Fruit fly (Drosophila melanogaster) whole organism, embryonic: ENCODE results near the gene Uev1A.
A peak's percentile ranks its signal among the peaks of the same experiment; 100 is the strongest.

Experiments
- Abd-B ChIP-seq: fragments of 200-800 bp; sonication (Bioruptor generic); optimal IDR thresholded peaks from 2 replicates; lab custom pipeline; 2018; ENCODE audit warnings: missing biosample characterization, mild to moderate bottlenecking, missing genetic modification characterization, moderate library complexity
- CG10209 ChIP-seq: fragments of 200-800 bp; sonication (Bioruptor generic); optimal IDR thresholded peaks from 3 replicates; lab custom pipeline; 2017; ENCODE audit warnings: missing biosample characterization, mild to moderate bottlenecking, missing genetic modification characterization, missing genetic modification reagents
- CG10366 ChIP-seq: fragments of 200-800 bp; sonication (Bioruptor generic); IDR thresholded peaks from 2 replicates; pipeline ENCODE4 v1.3.6; 2022; ENCODE audit warnings: missing biosample characterization, missing genetic modification characterization
- CG10462 ChIP-seq: fragments of 200-800 bp; sonication (Bioruptor generic); optimal IDR thresholded peaks from 2 replicates; lab custom pipeline; 2016; ENCODE audit warnings: missing biosample characterization, missing genetic modification characterization
- CG10979 ChIP-seq: fragments of 200-800 bp; sonication (Bioruptor generic); optimal IDR thresholded peaks from 2 replicates; lab custom pipeline; 2018; ENCODE audit warnings: missing biosample characterization, mild to moderate bottlenecking, missing genetic modification characterization, moderate library complexity
- CG11695 ChIP-seq: fragments of 200-800 bp; sonication (Bioruptor generic); IDR thresholded peaks from 3 replicates; pipeline ENCODE4 v1.3.6; 2022; ENCODE audit warnings: missing biosample characterization, missing genetic modification characterization
- CG12391 ChIP-seq: fragments of 200-800 bp; sonication (Bioruptor generic); optimal IDR thresholded peaks from 3 replicates; lab custom pipeline; 2018; ENCODE audit warnings: missing biosample characterization, mild to moderate bottlenecking, missing genetic modification characterization, moderate library complexity
- CG12942 ChIP-seq: fragments of 200-800 bp; sonication (Bioruptor generic); optimal IDR thresholded peaks from 3 replicates; lab custom pipeline; 2016; ENCODE audit warnings: missing biosample characterization, missing genetic modification characterization
- CG13624 ChIP-seq: fragments of 200-800 bp; sonication (Bioruptor generic); optimal IDR thresholded peaks from 2 replicates; lab custom pipeline; 2016; ENCODE audit warnings: missing biosample characterization, missing genetic modification characterization
- CG15269 ChIP-seq: fragments of 200-800 bp; sonication (Bioruptor generic); optimal IDR thresholded peaks from 2 replicates; lab custom pipeline; 2018; ENCODE audit warnings: missing biosample characterization, mild to moderate bottlenecking, missing genetic modification characterization, moderate library complexity
- CG1603 ChIP-seq: fragments of 200-800 bp; sonication (Bioruptor generic); optimal IDR thresholded peaks from 2 replicates; lab custom pipeline; 2019; ENCODE audit warnings: missing biosample characterization, mild to moderate bottlenecking, missing genetic modification characterization, moderate library complexity
- CG1647 ChIP-seq: fragments of 200-800 bp; sonication (Bioruptor generic); optimal IDR thresholded peaks from 3 replicates; lab custom pipeline; 2016; ENCODE audit warnings: missing biosample characterization, missing genetic modification characterization
- CG1832 ChIP-seq: fragments of 200-800 bp; sonication (Bioruptor generic); optimal IDR thresholded peaks from 2 replicates; lab custom pipeline; 2017; ENCODE audit warnings: missing biosample characterization, mild to moderate bottlenecking, missing genetic modification characterization, inconsistent platforms
- CG18764 ChIP-seq: fragments of 200-800 bp; sonication (Bioruptor generic); optimal IDR thresholded peaks from 3 replicates; lab custom pipeline; 2016; ENCODE audit warnings: missing biosample characterization, missing genetic modification characterization
- CG2116 ChIP-seq: fragments of 200-800 bp; sonication (Bioruptor generic); optimal IDR thresholded peaks from 3 replicates; lab custom pipeline; 2018; ENCODE audit warnings: missing biosample characterization, mild to moderate bottlenecking, missing genetic modification characterization
- CG2120 ChIP-seq: fragments of 200-800 bp; sonication (Bioruptor generic); optimal IDR thresholded peaks from 3 replicates; lab custom pipeline; 2016; ENCODE audit warnings: missing biosample characterization, missing genetic modification characterization
- CG2678 ChIP-seq: fragments of 200-800 bp; sonication (Bioruptor generic); optimal IDR thresholded peaks from 3 replicates; lab custom pipeline; 2019; ENCODE audit warnings: missing biosample characterization, mild to moderate bottlenecking, missing genetic modification characterization, moderate library complexity
- CG30403 ChIP-seq: fragments of 200-800 bp; sonication (Bioruptor generic); optimal IDR thresholded peaks from 3 replicates; lab custom pipeline; 2016; ENCODE audit warnings: missing biosample characterization, missing genetic modification characterization
- CG42726 ChIP-seq: fragments of 200-800 bp; sonication (Bioruptor generic); IDR thresholded peaks from 2 replicates; pipeline ENCODE4 v1.3.6; 2022; ENCODE audit warnings: missing biosample characterization, missing genetic modification characterization; ENCODE audit not compliant: partially characterized antibody
- CG4360 ChIP-seq: fragments of 200-800 bp; sonication (Bioruptor generic); IDR thresholded peaks from 2 replicates; pipeline ENCODE4 v1.3.6; 2022; ENCODE audit warnings: missing biosample characterization, missing genetic modification characterization
- CG5245 ChIP-seq: fragments of 200-800 bp; sonication (Bioruptor generic); optimal IDR thresholded peaks from 3 replicates; lab custom pipeline; 2016; ENCODE audit warnings: missing biosample characterization, missing genetic modification characterization
- E2f2 ChIP-seq: fragments of 200-800 bp; sonication (Bioruptor generic); IDR thresholded peaks from 2 replicates; pipeline ENCODE4 v1.3.6; 2022; ENCODE audit warnings: missing biosample characterization, missing genetic modification characterization
- Eip74EF ChIP-seq, 2 experiments: fragments of 200-800 bp in 1 of 2; fragments of >200 bp in 1 of 2; sonication (Bioruptor generic) in 1 of 2; optimal IDR thresholded peaks; 2 replicates each; lab custom pipeline; 2017 to 2019; ENCODE audit warnings: missing biosample characterization in 2 of 2, missing genetic modification characterization in 2 of 2, mild to moderate bottlenecking in 1 of 2, moderate library complexity in 1 of 2
- Hr78 ChIP-seq, 2 experiments: fragments of 200-800 bp in 1 of 2; fragments of >200 bp in 1 of 2; sonication (Bioruptor generic) in 1 of 2; optimal IDR thresholded peaks; 2 replicates each; lab custom pipeline; 2017 to 2019; ENCODE audit warnings: missing biosample characterization in 2 of 2, missing genetic modification characterization in 2 of 2, mild to moderate bottlenecking in 1 of 2, moderate library complexity in 1 of 2
- Hsf ChIP-seq: fragments of 200-800 bp; sonication (Bioruptor generic); optimal IDR thresholded peaks from 3 replicates; lab custom pipeline; 2016; ENCODE audit warnings: missing biosample characterization, missing genetic modification characterization
- Jarid2 ChIP-seq: fragments of 200-800 bp; sonication (Bioruptor generic); optimal IDR thresholded peaks from 3 replicates; lab custom pipeline; 2017; ENCODE audit warnings: mild to moderate bottlenecking, missing biosample characterization, missing genetic modification reagents, missing genetic modification characterization
- MBD-R2 ChIP-seq: fragments of 200-800 bp; sonication (Bioruptor generic); IDR thresholded peaks from 2 replicates; pipeline ENCODE4 v1.3.6; 2022; ENCODE audit warnings: missing biosample characterization, missing genetic modification characterization
- Rfx ChIP-seq: fragments of 200-800 bp; sonication (Bioruptor generic); IDR thresholded peaks from 2 replicates; pipeline ENCODE4 v1.3.6; 2022; ENCODE audit warnings: missing biosample characterization, missing genetic modification characterization
- Trl ChIP-seq, 3 experiments: fragments of >200 bp in 2 of 3; fragments of 200-800 bp in 1 of 3; sonication (Bioruptor generic) in 1 of 3; optimal IDR thresholded peaks; 2 replicates in 1 of 3; 3 replicates in 2 of 3; lab custom pipeline; 2016 to 2017; ENCODE audit warnings: missing biosample characterization in 1 of 3, missing genetic modification characterization in 1 of 3
- btn ChIP-seq: fragments of 200-800 bp; sonication (Bioruptor generic); optimal IDR thresholded peaks from 2 replicates; lab custom pipeline; 2016; ENCODE audit warnings: missing biosample characterization, missing genetic modification characterization
- dpn ChIP-seq, 2 experiments: fragments of 200-800 bp; sonication (Bioruptor generic); optimal IDR thresholded peaks; 3 replicates each; lab custom pipeline; 2016; ENCODE audit warnings: missing biosample characterization in 2 of 2, missing genetic modification characterization in 2 of 2
- fru ChIP-seq: fragments of >200 bp; optimal IDR thresholded peaks from 2 replicates; lab custom pipeline; 2017
- gem ChIP-seq: fragments of 200-800 bp; sonication (Bioruptor generic); optimal IDR thresholded peaks from 2 replicates; lab custom pipeline; 2019; ENCODE audit warnings: missing biosample characterization, mild to moderate bottlenecking, missing genetic modification characterization, moderate library complexity
- nmo ChIP-seq: fragments of 200-800 bp; sonication (Bioruptor generic); optimal IDR thresholded peaks from 2 replicates; lab custom pipeline; 2018; ENCODE audit warnings: missing biosample characterization, mild to moderate bottlenecking, missing genetic modification characterization, moderate library complexity
- odd ChIP-seq: fragments of 200-800 bp; sonication (Bioruptor generic); optimal IDR thresholded peaks from 2 replicates; lab custom pipeline; 2017; ENCODE audit warnings: missing biosample characterization, mild to moderate bottlenecking, missing genetic modification characterization
- phol ChIP-seq: fragments of 200-800 bp; sonication (Bioruptor generic); optimal IDR thresholded peaks from 3 replicates; lab custom pipeline; 2018; ENCODE audit warnings: missing biosample characterization, mild to moderate bottlenecking, missing genetic modification characterization, moderate library complexity
- pros ChIP-seq: fragments of 200-800 bp; sonication (Bioruptor generic); optimal IDR thresholded peaks from 3 replicates; lab custom pipeline; 2019; ENCODE audit warnings: missing biosample characterization, mild to moderate bottlenecking, missing genetic modification characterization, moderate library complexity
- row ChIP-seq: fragments of 200-800 bp; sonication (Bioruptor generic); IDR thresholded peaks from 3 replicates; pipeline ENCODE4 v1.3.6; 2022; ENCODE audit warnings: missing biosample characterization, missing genetic modification characterization
- sens ChIP-seq: fragments of 200-800 bp; sonication (Bioruptor generic); peaks from one replicate; lab custom pipeline; 2016; ENCODE audit warnings: missing biosample characterization, missing genetic modification characterization
- sisA ChIP-seq: fragments of 200-800 bp; sonication (Bioruptor generic); IDR thresholded peaks from 2 replicates; pipeline ENCODE4 v1.3.6; 2022; ENCODE audit warnings: missing biosample characterization, missing genetic modification characterization
- slbo ChIP-seq: fragments of 200-800 bp; sonication (Bioruptor generic); IDR thresholded peaks from 2 replicates; pipeline ENCODE4 v1.3.6; 2022; ENCODE audit warnings: missing biosample characterization, missing genetic modification characterization
- slou ChIP-seq: fragments of 200-800 bp; sonication (Bioruptor generic); optimal IDR thresholded peaks from 3 replicates; lab custom pipeline; 2016; ENCODE audit warnings: missing biosample characterization, missing genetic modification characterization
- sqz ChIP-seq: fragments of 200-800 bp; sonication (Bioruptor generic); optimal IDR thresholded peaks from 3 replicates; lab custom pipeline; 2018; ENCODE audit warnings: missing biosample characterization, mild to moderate bottlenecking, missing genetic modification characterization
- sug ChIP-seq: fragments of 200-800 bp; optimal IDR thresholded peaks from 2 replicates; lab custom pipeline; 2019; ENCODE audit warnings: missing biosample characterization, mild to moderate bottlenecking, missing genetic modification characterization, moderate library complexity
- unpg ChIP-seq: fragments of 200-800 bp; sonication (Bioruptor generic); optimal IDR thresholded peaks from 3 replicates; lab custom pipeline; 2018; ENCODE audit warnings: missing biosample characterization, mild to moderate bottlenecking, missing genetic modification characterization, moderate library complexity
- zf30C ChIP-seq: fragments of 200-800 bp; sonication (Bioruptor generic); optimal IDR thresholded peaks from 3 replicates; lab custom pipeline; 2018; ENCODE audit warnings: missing biosample characterization, mild to moderate bottlenecking, missing genetic modification characterization

Gene Uev1A

DNA sequence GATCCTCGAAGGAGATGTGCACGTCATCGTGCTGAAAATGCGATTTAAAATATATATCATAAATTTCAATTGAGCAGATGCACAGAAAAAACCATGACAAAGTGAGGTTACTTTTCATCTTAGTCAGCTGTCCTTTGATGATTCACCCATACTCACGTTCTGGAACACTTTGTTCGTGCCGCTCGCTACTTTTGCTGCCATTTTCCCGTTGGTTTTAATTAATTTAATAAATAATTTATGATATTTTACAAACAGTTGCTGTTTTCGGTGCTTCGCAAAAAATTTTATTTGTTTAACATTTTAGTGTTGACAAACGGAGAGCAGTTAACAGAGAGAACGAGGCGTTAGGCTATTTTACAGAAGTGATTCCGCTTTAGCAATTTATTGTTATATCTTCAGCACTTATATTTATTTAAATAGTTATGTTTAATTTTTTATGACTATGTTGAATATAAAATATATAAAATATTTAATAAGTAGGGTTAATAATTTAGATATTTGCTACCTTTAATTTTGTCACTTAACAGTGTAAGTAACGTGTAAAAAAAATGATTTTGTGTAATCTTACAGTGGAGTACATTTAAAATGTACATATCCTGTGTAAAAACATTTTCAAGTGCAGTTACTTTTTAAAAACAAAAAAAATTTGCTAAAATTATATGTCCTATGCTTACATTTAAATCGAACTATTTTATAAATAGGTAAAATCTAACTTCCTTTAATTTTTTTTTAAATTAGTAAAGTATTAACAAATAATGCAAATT lies 1.9 kb upstream of the Uev1A start, which contains the start of gene Pfdn4 (continued):
- TF ChIP-seq CG2116 (peak; percentile 38), Jarid2 (GFP tag; lab: Kevin White, UChicago) (no peak), btn (GFP tag; lab: Kevin White, UChicago) (no peak), sug (tag; lab: Kevin White, UChicago) (no peak), Trl (optimal IDR thresholded peaks at IDR 0.05; lab: Kevin White, UChicago) (no peak), Trl (GFP tag; optimal IDR thresholded peaks at IDR 0.05; lab: Kevin White, UChicago) (no peak), CG11695 (no peak), gem (tag; lab: Kevin White, UChicago) (no peak), phol (peak; percentile 4), sisA (GFP tag; lab: Robert Waterston, UW) (no peak), fru (lab: Kevin White, UChicago) (no peak), CG2678 (tag; lab: Kevin White, UChicago) (no peak), CG1647 (GFP tag; lab: Kevin White, UChicago) (no peak), CG10462 (no peak), sens (GFP tag; lab: Kevin White, UChicago) (no peak), CG5245 (no peak)
- TF ChIP-seq, all 482 proteins: peak for 22

DNA sequence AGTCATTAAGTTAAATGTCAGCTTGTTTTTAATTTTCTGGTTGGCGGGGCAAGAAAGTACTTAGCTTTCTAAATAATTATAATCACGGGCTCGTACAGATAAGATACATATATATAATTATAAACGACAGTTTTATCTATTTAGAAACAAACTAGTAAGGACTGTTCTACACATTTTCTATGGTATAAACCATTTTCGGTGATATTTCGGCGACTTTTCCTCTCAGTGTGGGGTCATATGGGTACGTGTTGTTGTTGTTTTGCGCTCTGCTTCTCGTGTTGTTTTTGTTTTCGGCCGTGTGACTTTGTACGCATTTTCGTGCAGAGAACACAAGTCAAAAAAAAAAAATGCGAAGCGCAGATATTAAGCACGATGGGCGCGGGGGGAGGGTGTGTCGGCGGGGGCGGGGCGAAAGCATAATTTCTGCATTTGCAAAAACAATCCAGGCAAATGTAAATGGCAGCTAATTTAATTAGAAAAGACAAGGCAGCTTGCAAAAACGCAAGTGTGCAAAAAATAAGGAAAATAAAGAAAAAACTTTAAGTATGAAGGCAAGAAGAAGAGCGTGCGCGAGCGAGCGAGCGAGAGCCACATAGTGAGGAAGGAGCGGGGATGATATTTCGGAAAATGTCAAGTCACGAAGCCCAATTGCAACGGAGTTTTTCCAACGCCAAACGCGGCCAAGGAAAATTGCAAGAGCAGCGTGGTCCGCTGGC lies 703 bp downstream of the Uev1A start:
- TF ChIP-seq CG30403 = peak; percentile 32
- TF ChIP-seq MBD-R2 (GFP tag; lab: Robert Waterston, UW) = peak; percentile 7; the same call in 1 of the 2 replicates
- peak; percentile 41 for TF ChIP-seq nmo
- peak; percentile 23 for TF ChIP-seq Hsf (GFP tag; lab: Kevin White, UChicago)
- peak; percentile 79 for TF ChIP-seq zf30C
- peak; percentile 62 for TF ChIP-seq CG2120 (GFP tag; lab: Kevin White, UChicago)
- TF ChIP-seq Eip74EF (GFP tag; optimal IDR thresholded peaks at IDR 0.05; lab: Kevin White, UChicago) = peak in 1 of 2 experiments; percentile 7
- peak; percentile 53 for TF ChIP-seq CG12391 (tag; lab: Kevin White, UChicago)
- no peak for TF ChIP-seq CG18764 (GFP tag; lab: Kevin White, UChicago)
- peak; percentile 16 for TF ChIP-seq odd (GFP tag; lab: Kevin White, UChicago)
- TF ChIP-seq Hr78 (GFP tag; optimal IDR thresholded peaks at IDR 0.05; lab: Kevin White, UChicago) = peak in 1 of 2 experiments; percentile 26
- peak; percentile 49 for TF ChIP-seq CG10209 (GFP tag; lab: Kevin White, UChicago)
- TF ChIP-seq CG4360 (GFP tag; lab: Robert Waterston, UW) = peak; percentile 80
- 0 out of 2 replicates have a peak, but pooled peaks have one; percentile 16 for TF ChIP-seq Rfx (GFP tag; lab: Robert Waterston, UW)
- TF ChIP-seq CG13624 (GFP tag; lab: Kevin White, UChicago) = peak; percentile 20
- TF ChIP-seq dpn (GFP tag; optimal IDR thresholded peaks at IDR 0.05; lab: Kevin White, UChicago) = peak; percentile 22 to 49
- peak; percentile 31 for TF ChIP-seq unpg (GFP tag; lab: Kevin White, UChicago)
- peak; percentile 88 for TF ChIP-seq sqz (GFP tag; lab: Kevin White, UChicago)
- peak; percentile 48; the same call in 2 of the 3 replicates for TF ChIP-seq row
- TF ChIP-seq slou (GFP tag; lab: Kevin White, UChicago) = no peak
- peak; percentile 55 for TF ChIP-seq CG12942 (GFP tag; lab: Kevin White, UChicago)
- peak; percentile 51 for TF ChIP-seq CG10366 (GFP tag; lab: Robert Waterston, UW)
- peak; percentile 65 for TF ChIP-seq CG15269
- TF ChIP-seq CG1832 (GFP tag; lab: Kevin White, UChicago) = peak; percentile 78
- TF ChIP-seq CG1603 (tag; lab: Kevin White, UChicago) = peak; percentile 19
- TF ChIP-seq CG42726 (GFP tag; lab: Robert Waterston, UW) = no peak
- TF ChIP-seq E2f2 = peak; percentile 21; the same call in 1 of the 2 replicates
- TF ChIP-seq gem (tag; lab: Kevin White, UChicago) = peak; percentile 58
- no peak for TF ChIP-seq pros (GFP tag; lab: Kevin White, UChicago)
- TF ChIP-seq slbo (GFP tag; lab: Robert Waterston, UW) = peak; percentile 42; the same call in 1 of the 2 replicates
- no peak for TF ChIP-seq Abd-B (GFP tag; lab: Kevin White, UChicago)
- TF ChIP-seq CG10979 = peak; percentile 10
